Fruit fly (Drosophila melanogaster): Measurements from ENCODE around the gene Zaf1.
A peak's percentile ranks its signal among the peaks of the same experiment; 100 is the strongest.

Zaf1 gene

DNA sequence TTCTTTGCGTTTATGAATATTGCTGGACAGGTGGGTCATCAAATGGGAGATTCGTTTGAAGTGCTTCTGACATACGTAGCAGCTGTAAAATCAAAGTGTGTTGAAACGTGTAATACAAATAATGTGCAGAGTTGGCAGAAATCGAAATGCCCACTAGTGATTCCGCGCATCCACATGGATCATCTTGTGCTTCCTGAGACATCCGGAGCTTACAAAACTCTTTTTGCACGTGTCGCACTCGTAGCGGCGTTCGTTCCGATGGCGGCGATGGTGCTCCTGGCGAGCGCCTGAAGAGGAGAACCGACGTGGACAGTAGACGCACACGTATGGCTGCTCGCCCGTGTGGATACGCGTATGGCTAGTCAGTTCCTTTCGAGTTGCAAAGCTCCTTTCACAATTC is at the start of gene Zaf1:
TSS of gene Zaf1 (minus strand) at position 101 of the 400 bp plus-strand sequence.
- TF ChIP-seq Hr39 (GFP tag; optimal IDR thresholded peaks at IDR 0.05) (no peak), CG8119 (GFP tag; IDR thresholded peaks at IDR 0.05) (no peak), CG4318 (GFP tag; optimal IDR thresholded peaks at IDR 0.05) (no peak), spab (GFP tag; optimal IDR thresholded peaks at IDR 0.05) (no peak), CG34406 (GFP tag; optimal IDR thresholded peaks at IDR 0.05) (no peak), esn (GFP tag; optimal IDR thresholded peaks at IDR 0.05) (no peak), CG32006 (GFP tag; optimal IDR thresholded peaks at IDR 0.05) (no peak), CG6854 (GFP tag; optimal IDR thresholded peaks at IDR 0.05) (no peak), Hr4 (GFP tag; optimal IDR thresholded peaks at IDR 0.05) (no peak), CG16779 (tag; optimal IDR thresholded peaks at IDR 0.05) (no peak), CG3032 (tag; optimal IDR thresholded peaks at IDR 0.05) (no peak), Met (GFP tag; optimal IDR thresholded peaks at IDR 0.05) (no peak), CG8319 (GFP tag; optimal IDR thresholded peaks at IDR 0.05) (no peak), dsx (GFP tag; optimal IDR thresholded peaks at IDR 0.05; ENCODE audit: poor library complexity, severe bottlenecking) (no peak), CG6792 (GFP tag; optimal IDR thresholded peaks at IDR 0.05) (no peak), CG11902 (GFP tag; optimal IDR thresholded peaks at IDR 0.05) (no peak), CG10669 (GFP tag; optimal IDR thresholded peaks at IDR 0.05) (no peak), CG10631 (GFP tag; optimal IDR thresholded peaks at IDR 0.05) (no peak), CG6276 (GFP tag; optimal IDR thresholded peaks at IDR 0.05) (no peak), CG11294 (GFP tag; IDR thresholded peaks at IDR 0.05) (no peak)

dm6 chr3R:11673955-11674663 is 48.7 kb upstream of the Zaf1 start, which contains the start of gene CG14715:
Gene CG14715, plus strand, starts transcription at chr3R:11674221.
- no peak for TF ChIP-seq Smox (GFP tag; optimal IDR thresholded peaks at IDR 0.05)
- no peak for TF ChIP-seq ss (GFP tag; optimal IDR thresholded peaks at IDR 0.05)
- TF ChIP-seq esn (GFP tag; optimal IDR thresholded peaks at IDR 0.05): peak; percentile 59
- TF ChIP-seq pdm3 (GFP tag; optimal IDR thresholded peaks at IDR 0.05): no peak
- peak; percentile 31 for TF ChIP-seq CG10631 (GFP tag; optimal IDR thresholded peaks at IDR 0.05)
- no peak for TF ChIP-seq OdsH (GFP tag; optimal IDR thresholded peaks at IDR 0.05)
- no peak for TF ChIP-seq net (GFP tag; optimal IDR thresholded peaks at IDR 0.05)
- no peak for TF ChIP-seq Hr4 (GFP tag; optimal IDR thresholded peaks at IDR 0.05)
- TF ChIP-seq cyc (GFP tag; optimal IDR thresholded peaks at IDR 0.05): peak; percentile 39
- peak; percentile 17 for TF ChIP-seq CG6792 (GFP tag; optimal IDR thresholded peaks at IDR 0.05)
- TF ChIP-seq CG34406 (GFP tag; optimal IDR thresholded peaks at IDR 0.05): no peak
- TF ChIP-seq dsx (GFP tag; optimal IDR thresholded peaks at IDR 0.05; ENCODE audit: poor library complexity, severe bottlenecking): no peak
- peak; percentile 44 for TF ChIP-seq topi (GFP tag; optimal IDR thresholded peaks at IDR 0.05)
- TF ChIP-seq vri (GFP tag; optimal IDR thresholded peaks at IDR 0.05): no peak
- peak; percentile 57 for TF ChIP-seq Hr39 (GFP tag; optimal IDR thresholded peaks at IDR 0.05)
- no peak for TF ChIP-seq CG6163 (GFP tag; IDR thresholded peaks at IDR 0.05)
- TF ChIP-seq CG11902 (GFP tag; optimal IDR thresholded peaks at IDR 0.05): no peak
- TF ChIP-seq acj6 (GFP tag; optimal IDR thresholded peaks at IDR 0.05): peak; percentile 30
- TF ChIP-seq eg (GFP tag; IDR thresholded peaks at IDR 0.05): no peak
- no peak for TF ChIP-seq CG1621 (tag; optimal IDR thresholded peaks at IDR 0.05)
- no peak; the same call in 1 of the 2 replicates for TF ChIP-seq CG11294 (GFP tag; IDR thresholded peaks at IDR 0.05)
- no peak for TF ChIP-seq CG32006 (GFP tag; optimal IDR thresholded peaks at IDR 0.05)
- TF ChIP-seq CG31627 (GFP tag; optimal IDR thresholded peaks at IDR 0.05): peak; percentile 65
- peak; percentile 19 for TF ChIP-seq Ets21C (GFP tag; optimal IDR thresholded peaks at IDR 0.05)
- no peak for TF ChIP-seq spab (GFP tag; optimal IDR thresholded peaks at IDR 0.05)
- no peak for TF ChIP-seq Ets96B (tag; optimal IDR thresholded peaks at IDR 0.05)
- TF ChIP-seq Sox102F (GFP tag; optimal IDR thresholded peaks at IDR 0.05): no peak
- TF ChIP-seq fkh (GFP tag; optimal IDR thresholded peaks at IDR 0.05): peak; percentile 33
- TF ChIP-seq CG11762 (GFP tag; optimal IDR thresholded peaks at IDR 0.05; ENCODE audit: insufficient read depth): no peak
- no peak for TF ChIP-seq Blimp-1 (GFP tag; optimal IDR thresholded peaks at IDR 0.05)
- no peak for TF ChIP-seq CG9139 (GFP tag; optimal IDR thresholded peaks at IDR 0.05)
- TF ChIP-seq svp (GFP tag): peak; percentile 94
- TF ChIP-seq CG15336 (GFP tag; IDR thresholded peaks at IDR 0.05): no peak
- no peak for TF ChIP-seq CG4318 (GFP tag; optimal IDR thresholded peaks at IDR 0.05)
- no peak for TF ChIP-seq Gug (GFP tag; IDR thresholded peaks at IDR 0.05)
- TF ChIP-seq lz (GFP tag; optimal IDR thresholded peaks at IDR 0.05): peak; percentile 47
- peak; percentile 22 for TF ChIP-seq CG3032 (tag; optimal IDR thresholded peaks at IDR 0.05)
- peak; percentile 64 for TF ChIP-seq Sox14 (GFP tag; optimal IDR thresholded peaks at IDR 0.05)
- peak; percentile 6 for TF ChIP-seq Sox15 (GFP tag; optimal IDR thresholded peaks at IDR 0.05)
- TF ChIP-seq Hr38 (GFP tag; optimal IDR thresholded peaks at IDR 0.05): no peak
